Worm (Caenorhabditis elegans) whole organism, late embryonic: Measurements from ENCODE around the gene twk-7.

ENCODE experiments used
- C08G9.2 ChIP-seq: sonication (generic microtip); optimal IDR thresholded peaks from 2 replicates; lab custom pipeline; 2016; ENCODE audit warnings: mild to moderate bottlenecking, missing genetic modification characterization, moderate library complexity, missing compliant biosample characterization
- K02D7.2 ChIP-seq: sonication (generic microtip); optimal IDR thresholded peaks from 2 replicates; lab custom pipeline; 2017; ENCODE audit warnings: mild to moderate bottlenecking, missing genetic modification characterization, missing compliant biosample characterization
- K09A11.1 ChIP-seq: sonication (generic microtip); optimal IDR thresholded peaks from 2 replicates; lab custom pipeline; 2017; ENCODE audit warnings: antibody characterized with exemption, mild to moderate bottlenecking, missing genetic modification characterization, missing compliant biosample characterization; ENCODE audit not compliant: insufficient read depth
- T23F11.4 ChIP-seq: fragments of 200-800 bp; sonication (Bioruptor generic); optimal IDR thresholded peaks from 2 replicates; lab custom pipeline; 2018; ENCODE audit warnings: mild to moderate bottlenecking, missing genetic modification characterization, missing compliant biosample characterization
- ama-1 ChIP-seq: fragments of 150-350 bp; optimal IDR thresholded peaks from 2 replicates; lab custom pipeline; 2014
- ceh-14 ChIP-seq: sonication (generic microtip); optimal IDR thresholded peaks from 2 replicates; lab custom pipeline; 2016; ENCODE audit warnings: missing genotype, missing genetic modification characterization, missing compliant biosample characterization
- ceh-18 ChIP-seq: sonication (generic microtip); optimal IDR thresholded peaks from 2 replicates; lab custom pipeline; 2016; ENCODE audit warnings: missing genetic modification characterization, missing compliant biosample characterization
- ceh-19 ChIP-seq: fragments of 200-800 bp; sonication (Bioruptor generic); optimal IDR thresholded peaks from 2 replicates; lab custom pipeline; 2018; ENCODE audit warnings: mild to moderate bottlenecking, missing genetic modification characterization, missing compliant biosample characterization
- ceh-2 ChIP-seq: sonication (generic microtip); optimal IDR thresholded peaks from 2 replicates; lab custom pipeline; 2016; ENCODE audit warnings: missing genotype, missing genetic modification characterization, missing compliant biosample characterization
- ceh-22 ChIP-seq: sonication (generic microtip); optimal IDR thresholded peaks from 2 replicates; lab custom pipeline; 2017; ENCODE audit warnings: missing biosample characterization, missing genetic modification characterization
- ceh-24 ChIP-seq: sonication (generic microtip); optimal IDR thresholded peaks from 2 replicates; lab custom pipeline; 2016; ENCODE audit warnings: mild to moderate bottlenecking, missing genetic modification characterization, missing compliant biosample characterization
- ceh-30 ChIP-seq: fragments of 150-350 bp; optimal IDR thresholded peaks from 2 replicates; lab custom pipeline; 2014; ENCODE audit warnings: missing biosample characterization, missing genetic modification characterization
- ceh-34 ChIP-seq: sonication (generic microtip); optimal IDR thresholded peaks from 2 replicates; lab custom pipeline; 2016; ENCODE audit warnings: mild to moderate bottlenecking, missing genetic modification characterization, missing compliant biosample characterization
- ceh-48 ChIP-seq: sonication (generic microtip); optimal IDR thresholded peaks from 2 replicates; lab custom pipeline; 2016; ENCODE audit warnings: missing genetic modification characterization, inconsistent platforms, missing compliant biosample characterization
- ceh-6 ChIP-seq: fragments of 200-800 bp; sonication (Bioruptor generic); optimal IDR thresholded peaks from 2 replicates; lab custom pipeline; 2018; ENCODE audit warnings: mild to moderate bottlenecking, missing genetic modification characterization, missing compliant biosample characterization
- ceh-9 ChIP-seq: sonication (generic microtip); optimal IDR thresholded peaks from 2 replicates; lab custom pipeline; 2016; ENCODE audit warnings: mild to moderate bottlenecking, missing genetic modification characterization, inconsistent platforms, missing compliant biosample characterization
- che-1 ChIP-seq: sonication (generic microtip); optimal IDR thresholded peaks from 2 replicates; lab custom pipeline; 2016; ENCODE audit warnings: mild to moderate bottlenecking, missing genetic modification characterization, missing compliant biosample characterization
- elt-4 ChIP-seq: sonication (generic microtip); optimal IDR thresholded peaks from 2 replicates; lab custom pipeline; 2016; ENCODE audit warnings: missing genetic modification characterization, missing compliant biosample characterization
- ets-4 ChIP-seq: sonication (generic microtip); optimal IDR thresholded peaks from 2 replicates; lab custom pipeline; 2016; ENCODE audit warnings: missing genetic modification characterization, missing compliant biosample characterization
- eyg-1 ChIP-seq: sonication (generic microtip); optimal IDR thresholded peaks from 2 replicates; lab custom pipeline; 2016; ENCODE audit warnings: missing genotype, missing genetic modification characterization, missing compliant biosample characterization
- fax-1 ChIP-seq: sonication (generic microtip); optimal IDR thresholded peaks from 2 replicates; lab custom pipeline; 2016; ENCODE audit warnings: missing genotype, missing genetic modification characterization, missing compliant biosample characterization
- fkh-10 ChIP-seq: fragments of 150-350 bp; optimal IDR thresholded peaks from 2 replicates; lab custom pipeline; 2014; ENCODE audit warnings: missing biosample characterization, missing genetic modification reagents, missing genetic modification characterization
- fkh-6 ChIP-seq: sonication (generic microtip); optimal IDR thresholded peaks from 2 replicates; lab custom pipeline; 2016; ENCODE audit warnings: missing genetic modification characterization, missing compliant biosample characterization
- gmeb-2 ChIP-seq: sonication (generic microtip); optimal IDR thresholded peaks from 2 replicates; lab custom pipeline; 2016; ENCODE audit warnings: missing genetic modification characterization, inconsistent platforms, missing compliant biosample characterization
- hlh-13 ChIP-seq: fragments of 200-800 bp; sonication (Bioruptor generic); optimal IDR thresholded peaks from 2 replicates; lab custom pipeline; 2018; ENCODE audit warnings: mild to moderate bottlenecking, missing genetic modification characterization, missing compliant biosample characterization
- hlh-30 ChIP-seq: sonication (generic microtip); optimal IDR thresholded peaks from 2 replicates; lab custom pipeline; 2017; ENCODE audit warnings: antibody characterized with exemption, missing genetic modification characterization, missing compliant biosample characterization; ENCODE audit not compliant: insufficient read depth
- hlh-6 ChIP-seq: sonication (generic microtip); optimal IDR thresholded peaks from 2 replicates; lab custom pipeline; 2016; ENCODE audit warnings: missing genotype, missing genetic modification characterization, missing compliant biosample characterization
- hlh-8 ChIP-seq: sonication (generic microtip); optimal IDR thresholded peaks from 2 replicates; lab custom pipeline; 2016; ENCODE audit warnings: missing genotype, missing genetic modification characterization, missing compliant biosample characterization
- lim-6 ChIP-seq: sonication (generic microtip); optimal IDR thresholded peaks from 2 replicates; lab custom pipeline; 2016; ENCODE audit warnings: missing genetic modification characterization, missing compliant biosample characterization
- lin-11 ChIP-seq: fragments of 200-800 bp; sonication (Bioruptor generic); optimal IDR thresholded peaks from 2 replicates; lab custom pipeline; 2018; ENCODE audit warnings: mild to moderate bottlenecking, missing genetic modification characterization, missing compliant biosample characterization
- mec-3 ChIP-seq: sonication (generic microtip); optimal IDR thresholded peaks from 2 replicates; lab custom pipeline; 2016; ENCODE audit warnings: borderline replicate concordance, missing genetic modification characterization, missing compliant biosample characterization
- nfya-1 ChIP-seq: sonication (generic microtip); optimal IDR thresholded peaks from 2 replicates; lab custom pipeline; 2017; ENCODE audit warnings: missing genetic modification characterization, mild to moderate bottlenecking, missing compliant biosample characterization, antibody characterized with exemption, moderate library complexity
- nhr-11 ChIP-seq: fragments of 150-350 bp; optimal IDR thresholded peaks from 2 replicates; lab custom pipeline; 2014; ENCODE audit warnings: missing biosample characterization, missing genetic modification characterization
- npax-4 ChIP-seq: sonication (generic microtip); optimal IDR thresholded peaks from 2 replicates; lab custom pipeline; 2016; ENCODE audit warnings: missing genetic modification characterization, missing compliant biosample characterization
- odd-2 ChIP-seq: sonication (generic microtip); optimal IDR thresholded peaks from 2 replicates; lab custom pipeline; 2017; ENCODE audit warnings: antibody characterized with exemption, mild to moderate bottlenecking, missing genetic modification characterization, missing compliant biosample characterization
- pag-3 ChIP-seq: sonication (generic microtip); optimal IDR thresholded peaks from 2 replicates; lab custom pipeline; 2016; ENCODE audit warnings: missing compliant biosample characterization, missing genetic modification characterization, borderline replicate concordance
- pha-2 ChIP-seq: sonication (generic microtip); optimal IDR thresholded peaks from 2 replicates; lab custom pipeline; 2017; ENCODE audit warnings: mild to moderate bottlenecking, missing genetic modification characterization, missing compliant biosample characterization
- pha-4 ChIP-seq: fragments of 150-350 bp; optimal IDR thresholded peaks from 2 replicates; lab custom pipeline; 2018; ENCODE audit warnings: missing biosample characterization, missing genetic modification reagents, missing genetic modification characterization
- pqm-1 ChIP-seq: sonication (generic microtip); optimal IDR thresholded peaks from 2 replicates; lab custom pipeline; 2016; ENCODE audit warnings: missing genetic modification characterization, missing compliant biosample characterization
- pros-1 ChIP-seq: fragments of 150-350 bp; optimal IDR thresholded peaks from 2 replicates; lab custom pipeline; 2014; ENCODE audit warnings: missing biosample characterization, missing genetic modification reagents, missing genetic modification characterization
- ref-2 ChIP-seq: sonication (generic microtip); optimal IDR thresholded peaks from 2 replicates; lab custom pipeline; 2016; ENCODE audit warnings: missing genetic modification characterization, missing compliant biosample characterization
- rnt-1 ChIP-seq: sonication (generic microtip); optimal IDR thresholded peaks from 2 replicates; lab custom pipeline; 2016; ENCODE audit warnings: missing genetic modification characterization, missing compliant biosample characterization
- sdc-2 ChIP-seq: sonication (generic microtip); optimal IDR thresholded peaks from 2 replicates; lab custom pipeline; 2016; ENCODE audit warnings: missing genotype, missing genetic modification characterization, missing compliant biosample characterization
- syd-9 ChIP-seq: sonication (generic microtip); optimal IDR thresholded peaks from 2 replicates; lab custom pipeline; 2016; ENCODE audit warnings: mild to moderate bottlenecking, missing genetic modification characterization, moderate library complexity, missing compliant biosample characterization
- tbx-7 ChIP-seq: sonication (generic microtip); optimal IDR thresholded peaks from 2 replicates; lab custom pipeline; 2016; ENCODE audit warnings: missing genotype, missing genetic modification characterization, missing compliant biosample characterization
- unc-3 ChIP-seq, 2 experiments: fragments of 200-800 bp in 1 of 2; sonication (Bioruptor generic) in 1 of 2; sonication (generic microtip) in 1 of 2; conservative IDR thresholded peaks in 1 of 2; optimal IDR thresholded peaks in 1 of 2; 2 replicates each; pipeline versions ENCODE4 v1.3.6 to Lab custom; 2016 to 2022; ENCODE audit warnings: missing compliant biosample characterization in 2 of 2, missing genetic modification characterization in 2 of 2, missing genetic modification reagents in 1 of 2
- unc-42 ChIP-seq: sonication (generic microtip); optimal IDR thresholded peaks from 2 replicates; lab custom pipeline; 2016; ENCODE audit warnings: missing genotype, missing genetic modification characterization, missing compliant biosample characterization

The twk-7 gene

ce11 chrIII:8678371-8678770, 34.8 kb upstream of the twk-7 start (continued):
- TF ChIP-seq ceh-9 (tag; lab: Kevin White, UChicago) (peak; percentile 83), ceh-34 (peak; percentile 97), hlh-8 (tag; lab: Kevin White, UChicago) (peak; percentile 77), fkh-6 (tag; lab: Kevin White, UChicago) (peak; percentile 94), tbx-7 (tag; lab: Kevin White, UChicago) (peak; percentile 62), ets-4 (peak; percentile 26), fax-1 (tag; lab: Kevin White, UChicago) (peak; percentile 89), ceh-24 (tag; lab: Kevin White, UChicago) (peak; percentile 81), rnt-1 (tag; lab: Kevin White, UChicago) (peak; percentile 84), ama-1 (lab: Kevin White, UChicago) (no peak), mec-3 (tag; lab: Kevin White, UChicago) (peak; percentile 90), ceh-2 (peak; percentile 84), lim-6 (peak; percentile 85), pag-3 (tag; lab: Kevin White, UChicago) (peak; percentile 77), hlh-30 (tag; lab: Kevin White, UChicago) (peak; percentile 80), pha-4 (tag; lab: Kevin White, UChicago) (no peak), unc-42 (tag; lab: Kevin White, UChicago) (peak; percentile 69), che-1 (tag; lab: Kevin White, UChicago) (peak; percentile 94), hlh-13 (GFP tag; lab: Kevin White, UChicago) (peak; percentile 95), sdc-2 (tag; lab: Kevin White, UChicago) (peak; percentile 86), K02D7.2 (tag; lab: Kevin White, UChicago) (peak; percentile 93), nfya-1 (peak; percentile 81), T23F11.4 (GFP tag; lab: Kevin White, UChicago) (peak; percentile 94), ref-2 (tag; lab: Kevin White, UChicago) (peak; percentile 93), syd-9 (peak; percentile 94), ceh-48 (tag; lab: Kevin White, UChicago) (peak; percentile 84), unc-3 (GFP tag; conservative IDR thresholded peaks at IDR 0.05; lab: Robert Waterston, UW) (peak; percentile 94), unc-3 (tag; optimal IDR thresholded peaks at IDR 0.05; lab: Kevin White, UChicago) (peak; percentile 89), lin-11 (tag; lab: Kevin White, UChicago) (peak; percentile 92), ceh-19 (GFP tag; lab: Kevin White, UChicago) (peak; percentile 95), ceh-22 (tag; lab: Kevin White, UChicago) (no peak), hlh-6 (tag; lab: Kevin White, UChicago) (peak; percentile 97), ceh-14 (peak; percentile 92), eyg-1 (tag; lab: Kevin White, UChicago) (peak; percentile 97), ceh-6 (GFP tag; lab: Kevin White, UChicago) (peak; percentile 95), npax-4 (tag; lab: Kevin White, UChicago) (peak; percentile 81), ceh-30 (tag; lab: Kevin White, UChicago) (peak; percentile 16), ceh-18 (tag; lab: Kevin White, UChicago) (peak; percentile 90), pha-2 (peak; percentile 93), nhr-11 (tag; lab: Kevin White, UChicago) (no peak), pqm-1 (tag; lab: Kevin White, UChicago) (peak; percentile 50), pros-1 (peak; percentile 37), elt-4 (peak; percentile 63), C08G9.2 (tag; lab: Kevin White, UChicago) (peak; percentile 90), odd-2 (tag; lab: Kevin White, UChicago) (peak; percentile 86), fkh-10 (GFP tag; lab: Kevin White, UChicago) (peak; percentile 42), gmeb-2 (tag; lab: Kevin White, UChicago) (peak; percentile 95), K09A11.1 (peak; percentile 91)
